Worm (Caenorhabditis elegans) whole organism, L4/young adult: ENCODE results near the gene F34D6.1.

ENCODE experiments used
- dao-5 ChIP-seq: sonication (generic microtip); optimal IDR thresholded peaks from 2 replicates; lab custom pipeline; 2016; ENCODE audit warnings: missing genotype, missing genetic modification characterization, moderate library complexity, missing compliant biosample characterization
- him-1 ChIP-seq: sonication (generic microtip); optimal IDR thresholded peaks from 2 replicates; lab custom pipeline; 2016; ENCODE audit warnings: missing genotype, missing genetic modification reagents, missing genetic modification characterization, missing compliant biosample characterization

DNA sequence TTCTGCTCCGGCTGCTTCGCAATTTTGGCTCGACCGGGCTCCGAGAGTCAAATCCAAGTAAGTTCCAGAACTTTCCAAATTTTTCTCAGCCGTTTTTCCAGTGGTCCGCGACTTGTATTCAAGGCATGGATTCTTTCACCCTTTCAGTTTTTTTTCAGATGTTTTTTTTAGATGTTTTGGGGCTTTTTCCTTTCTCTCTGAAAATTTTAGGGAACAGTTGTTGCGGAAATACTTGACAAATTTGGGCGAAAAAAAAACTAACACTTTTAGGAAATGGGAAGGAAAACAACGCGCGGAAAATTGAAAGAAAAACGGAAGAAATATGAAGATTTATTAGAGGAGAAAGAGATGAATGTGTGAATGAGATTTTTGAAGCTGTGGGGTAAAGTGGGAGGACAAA, 44.5 kb upstream of the F34D6.1 start, which contains the start of the genes T05A8.11 and nep-2:
- TF ChIP-seq him-1 (tag; lab: Kevin White, UChicago) (no peak), dao-5 (tag; lab: Kevin White, UChicago) (no peak)
